Comparison of ENCODE assay signal across 1 fruit fly cellular context in the genomic region with DNA sequence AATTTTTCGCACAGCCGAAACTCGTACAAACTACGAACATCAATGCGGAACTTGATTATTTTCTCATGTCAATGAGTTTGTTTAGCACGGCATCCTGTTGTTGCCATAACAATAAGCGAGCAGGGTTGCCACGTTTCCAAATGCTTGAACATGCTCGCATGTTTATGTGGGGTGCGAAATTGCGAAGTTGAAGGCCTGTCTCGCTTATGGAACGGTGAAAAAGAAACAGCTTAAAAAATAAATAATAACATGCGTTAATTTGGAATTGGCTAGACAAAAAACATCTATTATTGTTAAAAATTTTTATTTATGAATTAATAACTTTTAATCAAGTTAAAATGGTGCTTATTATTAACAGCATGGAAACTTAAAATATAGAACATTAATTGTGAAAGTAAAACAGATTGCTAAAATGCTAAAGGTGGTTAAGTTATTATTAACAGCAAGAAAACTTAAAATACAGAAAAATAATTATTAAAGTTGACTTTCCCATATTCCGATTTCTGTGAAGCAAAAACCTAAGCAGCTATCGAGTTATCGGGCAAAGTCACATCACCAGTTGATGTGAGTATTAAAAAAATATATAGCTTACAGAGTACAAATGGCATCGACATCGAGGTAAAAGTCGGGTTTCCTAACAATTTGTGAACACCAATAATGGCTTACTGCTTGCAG.
A peak's percentile ranks its signal among the peaks of the same experiment; 100 is the strongest.
TF ChIP-seq lines count a peak whose summit lies in the region.

A gene (minus strand): TSS at position 117 of the 675 bp plus-strand sequence.
A gene (plus strand): TSS at position 537 of the 675 bp plus-strand sequence.

TF ChIP-seq in whole organism, embryonic, 481 proteins besides CTCF, POLR2A, EP300 and RAD21 (continued from another document):
- peak; percentile 34 for TF ChIP-seq CG9437 (GFP tag; optimal IDR thresholded peaks at IDR 0.05; lab: Kevin White, UChicago)
- peak; percentile 62 for TF ChIP-seq CG13624 (GFP tag; optimal IDR thresholded peaks at IDR 0.05; lab: Kevin White, UChicago)
- peak; percentile 27 for TF ChIP-seq Bdp1 (GFP tag; optimal IDR thresholded peaks at IDR 0.05; lab: Kevin White, UChicago)
- TF ChIP-seq Atf-2 (GFP tag; optimal IDR thresholded peaks at IDR 0.05; lab: Kevin White, UChicago): peak; percentile 53
- no peak for TF ChIP-seq eve (GFP tag; optimal IDR thresholded peaks at IDR 0.05; lab: Kevin White, UChicago)
- TF ChIP-seq E2f2 (GFP tag; IDR thresholded peaks at IDR 0.05; lab: Robert Waterston, UW): peak; percentile 41; the same call in 1 of the 2 replicates
- TF ChIP-seq disco-r (GFP tag; optimal IDR thresholded peaks at IDR 0.05; lab: Kevin White, UChicago): no peak
- TF ChIP-seq vfl (GFP tag; optimal IDR thresholded peaks at IDR 0.05; lab: Kevin White, UChicago): peak; percentile 68
- peak; percentile 33 for TF ChIP-seq cato (GFP tag; optimal IDR thresholded peaks at IDR 0.05; lab: Kevin White, UChicago; ENCODE audit: borderline replicate concordance)
- TF ChIP-seq sim (GFP tag; IDR thresholded peaks at IDR 0.05; lab: Robert Waterston, UW): no peak
- peak; percentile 62 for TF ChIP-seq maf-S (GFP tag; optimal IDR thresholded peaks at IDR 0.05; lab: Kevin White, UChicago)
- peak; percentile 43 for TF ChIP-seq nerfin-1 (tag; optimal IDR thresholded peaks at IDR 0.05; lab: Kevin White, UChicago)
- TF ChIP-seq CG2199 (GFP tag; IDR thresholded peaks at IDR 0.05; lab: Robert Waterston, UW): no peak
- TF ChIP-seq CG8944 (GFP tag; optimal IDR thresholded peaks at IDR 0.05; lab: Kevin White, UChicago): peak; percentile 63
- peak; percentile 78 for TF ChIP-seq zfh1 (GFP tag; IDR thresholded peaks at IDR 0.05; lab: Robert Waterston, UW)
- peak; percentile 73 for TF ChIP-seq Hr3 (GFP tag; optimal IDR thresholded peaks at IDR 0.05; lab: Kevin White, UChicago)
- peak; percentile 75 for TF ChIP-seq zfh2 (GFP tag; optimal IDR thresholded peaks at IDR 0.05; lab: Kevin White, UChicago)
- TF ChIP-seq Neu2 (GFP tag; optimal IDR thresholded peaks at IDR 0.05; lab: Kevin White, UChicago; ENCODE audit: borderline replicate concordance): no peak
- no peak for TF ChIP-seq CG9817 (tag; optimal IDR thresholded peaks at IDR 0.05; lab: Kevin White, UChicago)
- TF ChIP-seq NC2β (GFP tag; optimal IDR thresholded peaks at IDR 0.05; lab: Kevin White, UChicago): peak; percentile 70
- TF ChIP-seq CG6791 (GFP tag; IDR thresholded peaks at IDR 0.05; lab: Robert Waterston, UW; ENCODE audit: partially characterized antibody): peak; percentile 22; the same call in 1 of the 3 replicates
- no peak for TF ChIP-seq emc (GFP tag; optimal IDR thresholded peaks at IDR 0.05; lab: Kevin White, UChicago)
- TF ChIP-seq cad (GFP tag; optimal IDR thresholded peaks at IDR 0.05; lab: Kevin White, UChicago): no peak
- TF ChIP-seq pzg (GFP tag; optimal IDR thresholded peaks at IDR 0.05; lab: Kevin White, UChicago): peak; percentile 53
- TF ChIP-seq CG13287 (GFP tag; IDR thresholded peaks at IDR 0.05; lab: Robert Waterston, UW; ENCODE audit: partially characterized antibody): peak; percentile 47
- TF ChIP-seq chm (GFP tag; IDR thresholded peaks at IDR 0.05; lab: Robert Waterston, UW): peak; percentile 65; the same call in 1 of the 2 replicates
- peak; percentile 91 for TF ChIP-seq row (GFP tag; IDR thresholded peaks at IDR 0.05; lab: Robert Waterston, UW)
- 0 out of 3 replicates have a peak, but pooled peaks have one; percentile 49 for TF ChIP-seq CG14860 (GFP tag; IDR thresholded peaks at IDR 0.05; lab: Robert Waterston, UW; ENCODE audit: partially characterized antibody)
- peak; percentile 75 to 76 for TF ChIP-seq Hr51 (GFP tag; optimal IDR thresholded peaks at IDR 0.05; lab: Kevin White, UChicago)
- peak; percentile 26 for TF ChIP-seq Hmx (GFP tag; optimal IDR thresholded peaks at IDR 0.05; lab: Kevin White, UChicago)
- peak; percentile 28 for TF ChIP-seq Spps (tag; optimal IDR thresholded peaks at IDR 0.05; lab: Kevin White, UChicago)
- TF ChIP-seq al (GFP tag; IDR thresholded peaks at IDR 0.05; lab: Robert Waterston, UW): no peak
- TF ChIP-seq Hmr (GFP tag; optimal IDR thresholded peaks at IDR 0.05; lab: Kevin White, UChicago): no peak
- peak; percentile 61 for TF ChIP-seq Atf6 (GFP tag; IDR thresholded peaks at IDR 0.05; lab: Robert Waterston, UW)
- TF ChIP-seq ttk (GFP tag; IDR thresholded peaks at IDR 0.05; lab: Robert Waterston, UW): peak; percentile 61
- no peak for TF ChIP-seq CG11504 (tag; optimal IDR thresholded peaks at IDR 0.05; lab: Kevin White, UChicago)
- no peak for TF ChIP-seq lov (optimal IDR thresholded peaks at IDR 0.05; lab: Kevin White, UChicago)
- TF ChIP-seq lov (GFP tag; IDR thresholded peaks at IDR 0.05; lab: Robert Waterston, UW): no peak
- 0 out of 2 replicates have a peak, but pooled peaks have one; percentile 15 for TF ChIP-seq bbx (GFP tag; IDR thresholded peaks at IDR 0.05; lab: Robert Waterston, UW; ENCODE audit: partially characterized antibody)
- TF ChIP-seq CG34376 (GFP tag; optimal IDR thresholded peaks at IDR 0.05; lab: Kevin White, UChicago): peak; percentile 41
- TF ChIP-seq B-H2 (GFP tag; optimal IDR thresholded peaks at IDR 0.05; lab: Kevin White, UChicago): peak; percentile 76
- TF ChIP-seq her (GFP tag; optimal IDR thresholded peaks at IDR 0.05; lab: Kevin White, UChicago): peak; percentile 25
- TF ChIP-seq odd (GFP tag; optimal IDR thresholded peaks at IDR 0.05; lab: Kevin White, UChicago): peak; percentile 15
- TF ChIP-seq Opbp (GFP tag; IDR thresholded peaks at IDR 0.05; lab: Robert Waterston, UW; ENCODE audit: partially characterized antibody): no peak
- TF ChIP-seq sisA (GFP tag; IDR thresholded peaks at IDR 0.05; lab: Robert Waterston, UW): peak; percentile 51
- no peak for TF ChIP-seq sr (GFP tag; IDR thresholded peaks at IDR 0.05; lab: Robert Waterston, UW)
- TF ChIP-seq chinmo (GFP tag; IDR thresholded peaks at IDR 0.05; lab: Robert Waterston, UW; ENCODE audit: partially characterized antibody): no peak
- TF ChIP-seq chn (GFP tag; optimal IDR thresholded peaks at IDR 0.05; lab: Kevin White, UChicago): peak; percentile 81
- peak; percentile 8 for TF ChIP-seq Sry-β (GFP tag; optimal IDR thresholded peaks at IDR 0.05; lab: Kevin White, UChicago)
- TF ChIP-seq CG6175 (GFP tag; IDR thresholded peaks at IDR 0.05; lab: Robert Waterston, UW): no peak
- peak; percentile 62 for TF ChIP-seq CG14667 (GFP tag; IDR thresholded peaks at IDR 0.05; lab: Robert Waterston, UW)
- TF ChIP-seq CG4730 (GFP tag; IDR thresholded peaks at IDR 0.05; lab: Robert Waterston, UW): peak; percentile 32; the same call in 1 of the 2 replicates
- peak; percentile 80 for TF ChIP-seq CG10543 (GFP tag; optimal IDR thresholded peaks at IDR 0.05; lab: Kevin White, UChicago)
- TF ChIP-seq inv (GFP tag; IDR thresholded peaks at IDR 0.05; lab: Robert Waterston, UW; ENCODE audit: partially characterized antibody): no peak
- no peak for TF ChIP-seq hb (GFP tag; IDR thresholded peaks at IDR 0.05; lab: Robert Waterston, UW; ENCODE audit: partially characterized antibody)
- peak; percentile 73 for TF ChIP-seq PHDP (tag; optimal IDR thresholded peaks at IDR 0.05; lab: Kevin White, UChicago)
- no peak for TF ChIP-seq Usf (GFP tag; optimal IDR thresholded peaks at IDR 0.05; lab: Kevin White, UChicago)
- peak; percentile 19 for TF ChIP-seq MTF-1 (GFP tag; optimal IDR thresholded peaks at IDR 0.05; lab: Kevin White, UChicago; ENCODE audit: borderline replicate concordance)
- TF ChIP-seq CG8765 (GFP tag; IDR thresholded peaks at IDR 0.05; lab: Robert Waterston, UW): no peak
- peak; percentile 57 to 93 for TF ChIP-seq Pdp1 (GFP tag; optimal IDR thresholded peaks at IDR 0.05; lab: Kevin White, UChicago)
- peak; percentile 45 for TF ChIP-seq mirr (GFP tag; optimal IDR thresholded peaks at IDR 0.05; lab: Kevin White, UChicago)
- TF ChIP-seq crol (GFP tag; IDR thresholded peaks at IDR 0.05; lab: Robert Waterston, UW): no peak
- peak; percentile 58 for TF ChIP-seq CG10147 (GFP tag; optimal IDR thresholded peaks at IDR 0.05; lab: Kevin White, UChicago)
- TF ChIP-seq CG9932 (GFP tag; IDR thresholded peaks at IDR 0.05; lab: Robert Waterston, UW): peak; percentile 80
- peak; percentile 40; the same call in 1 of the 2 replicates for TF ChIP-seq CG4360 (GFP tag; IDR thresholded peaks at IDR 0.05; lab: Robert Waterston, UW)
- peak; percentile 46 for TF ChIP-seq Bteb2 (GFP tag; optimal IDR thresholded peaks at IDR 0.05; lab: Kevin White, UChicago)
- TF ChIP-seq Tbp (GFP tag; optimal IDR thresholded peaks at IDR 0.05; lab: Kevin White, UChicago): no peak
- peak; percentile 13 for TF ChIP-seq exex (tag; optimal IDR thresholded peaks at IDR 0.05; lab: Kevin White, UChicago)
- no peak for TF ChIP-seq Trl (optimal IDR thresholded peaks at IDR 0.05; lab: Kevin White, UChicago)
- TF ChIP-seq Trl (GFP tag; optimal IDR thresholded peaks at IDR 0.05; lab: Kevin White, UChicago): peak; percentile 54
- peak; percentile 75 for TF ChIP-seq CG2116 (GFP tag; optimal IDR thresholded peaks at IDR 0.05; lab: Kevin White, UChicago)
- peak; percentile 51 for TF ChIP-seq Nf-YB (GFP tag; optimal IDR thresholded peaks at IDR 0.05; lab: Kevin White, UChicago)
- peak in 1 of 3 experiments; percentile 54 for TF ChIP-seq lola (GFP tag; optimal IDR thresholded peaks at IDR 0.05; lab: Kevin White, UChicago)
- TF ChIP-seq wek (GFP tag; optimal IDR thresholded peaks at IDR 0.05; lab: Kevin White, UChicago): peak; percentile 11
- no peak for TF ChIP-seq ro (GFP tag; IDR thresholded peaks at IDR 0.05; lab: Robert Waterston, UW)
- peak; percentile 31 for TF ChIP-seq lbe (GFP tag; optimal IDR thresholded peaks at IDR 0.05; lab: Kevin White, UChicago)
- TF ChIP-seq slbo (GFP tag; IDR thresholded peaks at IDR 0.05; lab: Robert Waterston, UW): peak; percentile 86
- TF ChIP-seq CG17802 (tag; optimal IDR thresholded peaks at IDR 0.05; lab: Kevin White, UChicago): peak; percentile 84
- TF ChIP-seq Lim3 (GFP tag; IDR thresholded peaks at IDR 0.05; lab: Robert Waterston, UW): no peak
- TF ChIP-seq CG17385 (GFP tag; optimal IDR thresholded peaks at IDR 0.05; lab: Kevin White, UChicago): peak; percentile 66
- TF ChIP-seq Gug (GFP tag; IDR thresholded peaks at IDR 0.05; lab: Robert Waterston, UW): peak; percentile 65; the same call in 2 of the 4 replicates
- TF ChIP-seq Gsc (GFP tag; IDR thresholded peaks at IDR 0.05; lab: Robert Waterston, UW): no peak
- TF ChIP-seq CG1792 (GFP tag; optimal IDR thresholded peaks at IDR 0.05; lab: Kevin White, UChicago): peak; percentile 50
- TF ChIP-seq CG14710 (tag; optimal IDR thresholded peaks at IDR 0.05; lab: Kevin White, UChicago): peak; percentile 79
- TF ChIP-seq bab2 (GFP tag; optimal IDR thresholded peaks at IDR 0.05; lab: Kevin White, UChicago): peak; percentile 66
- peak; percentile 74 for TF ChIP-seq CG13424 (tag; optimal IDR thresholded peaks at IDR 0.05; lab: Kevin White, UChicago)
- peak; percentile 46 to 84 for TF ChIP-seq dpn (GFP tag; optimal IDR thresholded peaks at IDR 0.05; lab: Kevin White, UChicago)
- TF ChIP-seq Fer3 (tag; optimal IDR thresholded peaks at IDR 0.05; lab: Kevin White, UChicago): peak; percentile 70
- TF ChIP-seq gfzf (GFP tag; optimal IDR thresholded peaks at IDR 0.05; lab: Kevin White, UChicago): peak; percentile 15
- TF ChIP-seq Six4 (GFP tag; optimal IDR thresholded peaks at IDR 0.05; lab: Kevin White, UChicago): peak; percentile 55
- peak; percentile 59 for TF ChIP-seq unpg (GFP tag; optimal IDR thresholded peaks at IDR 0.05; lab: Kevin White, UChicago)
- peak; percentile 94 for TF ChIP-seq Ets65A (GFP tag; lab: Kevin White, UChicago)
- TF ChIP-seq HmgD (GFP tag; optimal IDR thresholded peaks at IDR 0.05; lab: Kevin White, UChicago): peak; percentile 54
- peak; percentile 62 for TF ChIP-seq CG13296 (GFP tag; optimal IDR thresholded peaks at IDR 0.05; lab: Kevin White, UChicago)
- TF ChIP-seq CG11723 (GFP tag; optimal IDR thresholded peaks at IDR 0.05; lab: Kevin White, UChicago): peak; percentile 94
- peak; percentile 85 for TF ChIP-seq Max (GFP tag; optimal IDR thresholded peaks at IDR 0.05; lab: Kevin White, UChicago)
- peak; percentile 98 for TF ChIP-seq CG30020 (tag; optimal IDR thresholded peaks at IDR 0.05; lab: Kevin White, UChicago)
- TF ChIP-seq az2 (GFP tag; optimal IDR thresholded peaks at IDR 0.05; lab: Kevin White, UChicago): peak; percentile 76
- peak; percentile 17 for TF ChIP-seq salm (tag; optimal IDR thresholded peaks at IDR 0.05; lab: Kevin White, UChicago)
- TF ChIP-seq Abd-B (GFP tag; optimal IDR thresholded peaks at IDR 0.05; lab: Kevin White, UChicago): peak; percentile 50
- TF ChIP-seq D (optimal IDR thresholded peaks at IDR 0.05; lab: Kevin White, UChicago): no peak
- peak; percentile 23 for TF ChIP-seq D (GFP tag; optimal IDR thresholded peaks at IDR 0.05; lab: Kevin White, UChicago)
- TF ChIP-seq CG18764 (GFP tag; optimal IDR thresholded peaks at IDR 0.05; lab: Kevin White, UChicago): peak; percentile 62
- peak; percentile 63 for TF ChIP-seq CG9609 (GFP tag; optimal IDR thresholded peaks at IDR 0.05; lab: Kevin White, UChicago)
- peak; percentile 70; the same call in 2 of the 3 replicates for TF ChIP-seq ken (GFP tag; IDR thresholded peaks at IDR 0.05; lab: Robert Waterston, UW)
- peak; percentile 74 for TF ChIP-seq Sry-δ (GFP tag; optimal IDR thresholded peaks at IDR 0.05; lab: Kevin White, UChicago)
- TF ChIP-seq ems (GFP tag; optimal IDR thresholded peaks at IDR 0.05; lab: Kevin White, UChicago): peak; percentile 52
- peak; percentile 64 for TF ChIP-seq H2.0 (GFP tag; IDR thresholded peaks at IDR 0.05; lab: Robert Waterston, UW)
- peak; percentile 47 for TF ChIP-seq BEAF-32 (GFP tag; optimal IDR thresholded peaks at IDR 0.05; lab: Kevin White, UChicago)
- TF ChIP-seq tap (tag; optimal IDR thresholded peaks at IDR 0.05; lab: Kevin White, UChicago): no peak
- TF ChIP-seq CG10462 (GFP tag; optimal IDR thresholded peaks at IDR 0.05; lab: Kevin White, UChicago): peak; percentile 37
- TF ChIP-seq dan (GFP tag; IDR thresholded peaks at IDR 0.05; lab: Robert Waterston, UW): no peak
- TF ChIP-seq Meics (GFP tag; optimal IDR thresholded peaks at IDR 0.05; lab: Kevin White, UChicago): peak; percentile 74
- TF ChIP-seq CG12219 (GFP tag; optimal IDR thresholded peaks at IDR 0.05; lab: Kevin White, UChicago): peak; percentile 28
- TF ChIP-seq Ets97D (GFP tag; optimal IDR thresholded peaks at IDR 0.05; lab: Kevin White, UChicago): peak; percentile 70
- 0 out of 2 replicates have a peak, but pooled peaks have one; percentile 12 for TF ChIP-seq CG16779 (GFP tag; IDR thresholded peaks at IDR 0.05; lab: Robert Waterston, UW)
